Fruit fly (Drosophila melanogaster) whole organism, wandering third instar larva: Measurements from ENCODE around the gene CG17258.

ENCODE experiments used
- brk ChIP-seq: fragments of 200-800 bp; sonication (Bioruptor generic); optimal IDR thresholded peaks from 2 replicates; lab custom pipeline; 2016; ENCODE audit warnings: missing biosample characterization, mild to moderate bottlenecking, missing genetic modification characterization
- usp ChIP-seq: fragments of >200 bp; optimal IDR thresholded peaks from 2 replicates; lab custom pipeline; 2017; ENCODE audit warnings: missing biosample characterization, missing genetic modification characterization

DNA sequence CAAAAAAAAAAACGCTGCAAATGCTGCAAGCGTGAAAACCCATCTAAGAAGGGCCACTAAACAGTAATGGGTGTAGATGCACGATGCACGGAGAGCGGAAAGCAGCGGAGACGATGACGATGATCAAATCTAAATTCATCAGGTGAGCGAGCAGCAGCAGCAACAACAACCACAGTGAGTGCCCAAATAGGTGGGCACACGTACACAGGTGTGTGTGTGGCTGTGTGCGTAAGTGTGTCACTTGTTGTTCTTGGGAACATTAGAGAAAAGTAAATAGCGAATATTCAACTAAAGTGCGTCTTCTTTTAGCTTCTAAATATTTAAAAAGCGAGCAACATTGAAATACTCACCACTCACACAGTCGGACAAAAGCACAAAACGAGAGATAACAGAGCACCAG is 41.9 kb downstream of the CG17258 start:
- TF ChIP-seq usp (no peak), brk (no peak)
